Worm (Caenorhabditis elegans): ENCODE measurements around the gene rps-27.

Gene rps-27

ce11 chrV:123513-123912 is 19.6 kb upstream of the rps-27 start:
- no peak for TF ChIP-seq sea-2 (GFP tag; IDR thresholded peaks at IDR 0.05)
- no peak for TF ChIP-seq mcd-1 (GFP tag; IDR thresholded peaks at IDR 0.05)
- no peak for TF ChIP-seq dpff-1 (tag; optimal IDR thresholded peaks at IDR 0.05)
- TF ChIP-seq tlf-1 (GFP tag; optimal IDR thresholded peaks at IDR 0.05) = no peak
- no peak for TF ChIP-seq snpc-4 (GFP tag; optimal IDR thresholded peaks at IDR 0.05)
- peak in 1 of 4 experiments; percentile 15 for TF ChIP-seq snpc-4 (tag; optimal IDR thresholded peaks at IDR 0.05)
- no peak for TF ChIP-seq egl-44 (GFP tag; IDR thresholded peaks at IDR 0.05)
- no peak for TF ChIP-seq Y53F4B.3 (GFP tag; IDR thresholded peaks at IDR 0.05)
- no peak for TF ChIP-seq madf-6 (GFP tag; IDR thresholded peaks at IDR 0.05)
- no peak for TF ChIP-seq aptf-3 (GFP tag; IDR thresholded peaks at IDR 0.05)
- no peak for TF ChIP-seq F49E8.2 (tag; optimal IDR thresholded peaks at IDR 0.05; ENCODE audit: insufficient read depth)
- no peak for TF ChIP-seq repo-1 (tag; optimal IDR thresholded peaks at IDR 0.05)
- no peak for TF ChIP-seq ztf-18 (tag; optimal IDR thresholded peaks at IDR 0.05)
- no peak for TF ChIP-seq Y79H2A.3 (GFP tag; conservative IDR thresholded peaks at IDR 0.05)
- no peak for TF ChIP-seq K11D2.4 (GFP tag; IDR thresholded peaks at IDR 0.05)
- no peak for TF ChIP-seq hrde-1 (tag; optimal IDR thresholded peaks at IDR 0.05; ENCODE audit: borderline replicate concordance)
- TF ChIP-seq nhr-27 (tag; optimal IDR thresholded peaks at IDR 0.05) = no peak
- peak; percentile 22 for TF ChIP-seq unc-62 (GFP tag; optimal IDR thresholded peaks at IDR 0.05)
- no peak for TF ChIP-seq ztf-28 (GFP tag; IDR thresholded peaks at IDR 0.05)
- TF ChIP-seq nhr-179 (tag; optimal IDR thresholded peaks at IDR 0.05) = no peak
- no peak for TF ChIP-seq F23B12.7 (tag; optimal IDR thresholded peaks at IDR 0.05; ENCODE audit: insufficient read depth)
- peak; percentile 97 to 99 for TF ChIP-seq let-607 (tag; optimal IDR thresholded peaks at IDR 0.05)
- no peak for TF ChIP-seq B0035.1 (tag; optimal IDR thresholded peaks at IDR 0.05)
- no peak for TF ChIP-seq ceh-91 (GFP tag; IDR thresholded peaks at IDR 0.05)
- peak; percentile 30 for TF ChIP-seq ceh-79 (tag; optimal IDR thresholded peaks at IDR 0.05)
- no peak for TF ChIP-seq dpl-1 (GFP tag; optimal IDR thresholded peaks at IDR 0.05)
- no peak for TF ChIP-seq egl-18 (GFP tag; IDR thresholded peaks at IDR 0.05)
- no peak for TF ChIP-seq C06A6.2 (GFP tag; conservative IDR thresholded peaks at IDR 0.05)
- no peak for TF ChIP-seq rec-8 (tag; optimal IDR thresholded peaks at IDR 0.05)
- no peak for TF ChIP-seq nfya-2 (GFP tag; IDR thresholded peaks at IDR 0.05)
- 0 out of 2 replicates have a peak, but pooled peaks have one; percentile 51 for TF ChIP-seq madf-3 (GFP tag; IDR thresholded peaks at IDR 0.05)
- no peak for TF ChIP-seq let-526 (GFP tag; IDR thresholded peaks at IDR 0.05)
- no peak for TF ChIP-seq lin-40 (tag; optimal IDR thresholded peaks at IDR 0.05)
- peak; percentile 27 for TF ChIP-seq nhr-80 (tag; optimal IDR thresholded peaks at IDR 0.05)
- no peak for TF ChIP-seq ztf-6 (GFP tag; IDR thresholded peaks at IDR 0.05)
- TF ChIP-seq ztf-26 (tag; optimal IDR thresholded peaks at IDR 0.05) = peak; percentile 2
- no peak for TF ChIP-seq die-1 (tag; optimal IDR thresholded peaks at IDR 0.05)
- no peak for TF ChIP-seq B0336.3 (GFP tag; IDR thresholded peaks at IDR 0.05)
- no peak for TF ChIP-seq akir-1 (GFP tag; optimal IDR thresholded peaks at IDR 0.05)
- peak; percentile 59; the same call in 1 of the 2 replicates for TF ChIP-seq cebp-1 (GFP tag; IDR thresholded peaks at IDR 0.05)
- TF ChIP-seq cebp-1 (tag; optimal IDR thresholded peaks at IDR 0.05) = peak; percentile 85
- no peak for TF ChIP-seq nhr-90 (tag; optimal IDR thresholded peaks at IDR 0.05)
- peak; percentile 57 for TF ChIP-seq attf-5 (GFP tag; optimal IDR thresholded peaks at IDR 0.05)
- no peak for TF ChIP-seq mel-28 (tag; optimal IDR thresholded peaks at IDR 0.05; ENCODE audit: borderline replicate concordance)
